Fruit fly (Drosophila melanogaster) whole organism, embryonic: Measurements from ENCODE around the gene Agpat2.

Experiments
- Antp ChIP-seq: fragments of 200-800 bp; sonication (Bioruptor generic); optimal IDR thresholded peaks from 3 replicates; lab custom pipeline; 2016; ENCODE audit warnings: missing biosample characterization, missing genetic modification characterization
- Atf6 ChIP-seq: fragments of 200-800 bp; sonication (Bioruptor generic); IDR thresholded peaks from 2 replicates; pipeline ENCODE4 v1.3.6; 2022; ENCODE audit warnings: missing biosample characterization, missing genetic modification characterization
- Awh ChIP-seq: fragments of 200-800 bp; sonication (Bioruptor generic); IDR thresholded peaks from 2 replicates; pipeline ENCODE4, ENCODE4 v1.3.6; 2022; ENCODE audit warnings: missing biosample characterization, missing genetic modification characterization
- B-H2 ChIP-seq: fragments of 200-800 bp; sonication (Bioruptor generic); optimal IDR thresholded peaks from 2 replicates; lab custom pipeline; 2018; ENCODE audit warnings: missing biosample characterization, mild to moderate bottlenecking, missing genetic modification characterization
- BEAF-32 ChIP-seq: fragments of 200-800 bp; sonication (Bioruptor generic); optimal IDR thresholded peaks from 3 replicates; lab custom pipeline; 2017; ENCODE audit warnings: missing biosample characterization, missing genetic modification characterization, mild to moderate bottlenecking, moderate library complexity, missing genetic modification reagents
- CG10274 ChIP-seq: fragments of 200-800 bp; sonication (Bioruptor generic); optimal IDR thresholded peaks from 3 replicates; lab custom pipeline; 2017; ENCODE audit warnings: missing biosample characterization, mild to moderate bottlenecking, missing genetic modification characterization
- CG10565 ChIP-seq: fragments of 200-800 bp; sonication (Bioruptor generic); optimal IDR thresholded peaks from 3 replicates; lab custom pipeline; 2016; ENCODE audit warnings: missing biosample characterization, mild to moderate bottlenecking, missing genetic modification characterization
- CG1233 ChIP-seq: fragments of 200-800 bp; sonication (Bioruptor generic); optimal IDR thresholded peaks from 4 replicates; lab custom pipeline; 2018; ENCODE audit warnings: missing biosample characterization, mild to moderate bottlenecking, missing genetic modification characterization
- CG13775 ChIP-seq: fragments of 200-800 bp; sonication (Bioruptor generic); optimal IDR thresholded peaks from 3 replicates; lab custom pipeline; 2017; ENCODE audit warnings: missing biosample characterization, mild to moderate bottlenecking, missing genetic modification characterization
- CG14667 ChIP-seq: fragments of 200-800 bp; sonication (Bioruptor generic); IDR thresholded peaks from 2 replicates; pipeline ENCODE4 v1.3.6; 2022; ENCODE audit warnings: missing biosample characterization, missing genetic modification characterization
- CG17328 ChIP-seq: fragments of 200-800 bp; sonication (Bioruptor generic); IDR thresholded peaks from 2 replicates; pipeline ENCODE4 v1.3.6; 2022; ENCODE audit warnings: missing biosample characterization, missing genetic modification characterization
- CG17829 ChIP-seq: fragments of 200-800 bp; optimal IDR thresholded peaks from 2 replicates; lab custom pipeline; 2019; ENCODE audit warnings: missing biosample characterization, mild to moderate bottlenecking, missing genetic modification characterization, moderate library complexity
- CG18599 ChIP-seq: fragments of 200-800 bp; sonication (Bioruptor generic); optimal IDR thresholded peaks from 3 replicates; lab custom pipeline; 2017; ENCODE audit warnings: missing biosample characterization, missing genetic modification characterization, mild to moderate bottlenecking, moderate library complexity, missing genetic modification reagents
- CG31388 ChIP-seq: fragments of 200-800 bp; sonication (Bioruptor generic); optimal IDR thresholded peaks from 2 replicates; lab custom pipeline; 2016; ENCODE audit warnings: missing biosample characterization, missing genetic modification characterization
- CG31441 ChIP-seq: fragments of 200-800 bp; sonication (Bioruptor generic); IDR thresholded peaks from 2 replicates; pipeline ENCODE4 v1.3.6; 2022; ENCODE audit warnings: missing biosample characterization, missing genetic modification characterization
- CG34376 ChIP-seq: fragments of 200-800 bp; sonication (Bioruptor generic); optimal IDR thresholded peaks from 2 replicates; lab custom pipeline; 2018; ENCODE audit warnings: missing biosample characterization, mild to moderate bottlenecking, missing genetic modification characterization
- CG4404 ChIP-seq: fragments of 200-800 bp; sonication (Bioruptor generic); IDR thresholded peaks from 2 replicates; pipeline ENCODE4 v1.3.6; 2022; ENCODE audit warnings: missing biosample characterization, missing genetic modification characterization
- CG6175 ChIP-seq: fragments of 200-800 bp; sonication (Bioruptor generic); IDR thresholded peaks from 3 replicates; pipeline ENCODE4 v1.3.6; 2022; ENCODE audit warnings: missing biosample characterization, missing genetic modification characterization
- CG6813 ChIP-seq: fragments of 200-800 bp; sonication (Bioruptor generic); optimal IDR thresholded peaks from 2 replicates; lab custom pipeline; 2017; ENCODE audit warnings: missing biosample characterization, missing genetic modification characterization, mild to moderate bottlenecking, moderate library complexity, missing genetic modification reagents
- CG7963 ChIP-seq: fragments of 200-800 bp; sonication (Bioruptor generic); IDR thresholded peaks from 3 replicates; pipeline ENCODE4 v1.3.6; 2022; ENCODE audit warnings: missing biosample characterization, missing genetic modification characterization; ENCODE audit not compliant: partially characterized antibody
- CG9609 ChIP-seq: fragments of 200-800 bp; sonication (Bioruptor generic); optimal IDR thresholded peaks from 3 replicates; lab custom pipeline; 2016; ENCODE audit warnings: missing biosample characterization, missing genetic modification characterization
- CG9876 ChIP-seq: fragments of 200-800 bp; sonication (Bioruptor generic); optimal IDR thresholded peaks from 2 replicates; lab custom pipeline; 2016; ENCODE audit warnings: missing biosample characterization, missing genetic modification characterization
- Dek ChIP-seq: fragments of 200-800 bp; sonication (Bioruptor generic); optimal IDR thresholded peaks from 3 replicates; lab custom pipeline; 2019; ENCODE audit warnings: missing biosample characterization, mild to moderate bottlenecking, missing genetic modification characterization, moderate library complexity
- Dll ChIP-seq: fragments of 200-800 bp; sonication (Bioruptor generic); IDR thresholded peaks from 4 replicates; pipeline ENCODE4 v1.3.6; 2022; ENCODE audit warnings: missing biosample characterization, missing genetic modification characterization; ENCODE audit not compliant: partially characterized antibody
- Dp ChIP-seq: fragments of 200-800 bp; sonication (Bioruptor generic); optimal IDR thresholded peaks from 2 replicates; lab custom pipeline; 2018; ENCODE audit warnings: missing biosample characterization, mild to moderate bottlenecking, missing genetic modification characterization, moderate library complexity
- E2f1 ChIP-seq: fragments of 200-800 bp; sonication (Bioruptor generic); IDR thresholded peaks from 2 replicates; pipeline ENCODE4 v1.3.6; 2022; ENCODE audit warnings: missing biosample characterization, missing genetic modification characterization
- HLHmδ ChIP-seq: fragments of 200-800 bp; sonication (Bioruptor generic); optimal IDR thresholded peaks from 2 replicates; lab custom pipeline; 2018; ENCODE audit warnings: missing biosample characterization, mild to moderate bottlenecking, missing genetic modification characterization, moderate library complexity
- Hey ChIP-seq: fragments of 200-800 bp; sonication (Bioruptor generic); optimal IDR thresholded peaks from 3 replicates; lab custom pipeline; 2018; ENCODE audit warnings: missing biosample characterization, mild to moderate bottlenecking, missing genetic modification characterization
- Kr ChIP-seq: fragments of 200-800 bp; sonication (Bioruptor generic); optimal IDR thresholded peaks from 2 replicates; lab custom pipeline; 2017; ENCODE audit warnings: missing biosample characterization, mild to moderate bottlenecking, missing genetic modification characterization
- NC2α ChIP-seq: fragments of 200-800 bp; sonication (Bioruptor generic); optimal IDR thresholded peaks from 2 replicates; lab custom pipeline; 2016; ENCODE audit warnings: missing biosample characterization, missing genetic modification characterization
- NC2β ChIP-seq: fragments of 200-800 bp; sonication (Bioruptor generic); optimal IDR thresholded peaks from 2 replicates; lab custom pipeline; 2016; ENCODE audit warnings: missing biosample characterization, missing genetic modification characterization
- NK7.1 ChIP-seq: fragments of 200-800 bp; sonication (Bioruptor generic); optimal IDR thresholded peaks from 3 replicates; lab custom pipeline; 2016; ENCODE audit warnings: missing biosample characterization, missing genetic modification characterization
- Side ChIP-seq: fragments of 200-800 bp; sonication (Bioruptor generic); optimal IDR thresholded peaks from 2 replicates; lab custom pipeline; 2016; ENCODE audit warnings: missing biosample characterization, missing genetic modification characterization
- Xrp1 ChIP-seq: fragments of 200-800 bp; sonication (Bioruptor generic); IDR thresholded peaks from 2 replicates; pipeline ENCODE4 v1.3.6; 2022; ENCODE audit warnings: missing biosample characterization, missing genetic modification characterization
- ap ChIP-seq: fragments of 200-800 bp; sonication (Bioruptor generic); IDR thresholded peaks from 2 replicates; pipeline ENCODE4 v1.3.6; 2022; ENCODE audit warnings: missing biosample characterization, missing genetic modification characterization
- ase ChIP-seq: fragments of 200-800 bp; sonication (Bioruptor generic); IDR thresholded peaks from 3 replicates; pipeline ENCODE4 v1.3.6; 2022; ENCODE audit warnings: missing biosample characterization, missing genetic modification characterization
- bowl ChIP-seq: fragments of 200-800 bp; sonication (Bioruptor generic); IDR thresholded peaks from 2 replicates; pipeline ENCODE4 v1.3.6; 2022; ENCODE audit warnings: missing biosample characterization, missing genetic modification characterization
- corto ChIP-seq: fragments of 200-800 bp; sonication (Bioruptor generic); optimal IDR thresholded peaks from 2 replicates; lab custom pipeline; 2016; ENCODE audit warnings: missing biosample characterization, mild to moderate bottlenecking, missing genetic modification characterization, moderate library complexity
- crp ChIP-seq, 2 experiments: fragments of 200-800 bp; sonication (Bioruptor generic); optimal IDR thresholded peaks; 2 replicates in 1 of 2; 3 replicates in 1 of 2; lab custom pipeline; 2017; ENCODE audit warnings: missing biosample characterization in 2 of 2, missing genetic modification characterization in 2 of 2, mild to moderate bottlenecking in 1 of 2, moderate library complexity in 1 of 2
- cwo ChIP-seq: fragments of 200-800 bp; sonication (Bioruptor generic); optimal IDR thresholded peaks from 3 replicates; lab custom pipeline; 2017; ENCODE audit warnings: missing biosample characterization, missing genetic modification characterization, mild to moderate bottlenecking, moderate library complexity, missing genetic modification reagents
- esg ChIP-seq: fragments of 200-800 bp; sonication (Bioruptor generic); conservative IDR thresholded peaks from 2 replicates; pipeline ENCODE4 v1.3.6; 2022; ENCODE audit warnings: missing biosample characterization, missing genetic modification characterization
- fu2 ChIP-seq: fragments of 200-800 bp; sonication (Bioruptor generic); optimal IDR thresholded peaks from 2 replicates; lab custom pipeline; 2016; ENCODE audit warnings: missing biosample characterization, missing genetic modification characterization
- gro ChIP-seq: fragments of 200-800 bp; sonication (Bioruptor generic); optimal IDR thresholded peaks from 2 replicates; lab custom pipeline; 2016; ENCODE audit warnings: missing biosample characterization, missing genetic modification characterization
- h ChIP-seq: fragments of >200 bp; optimal IDR thresholded peaks from 2 replicates; lab custom pipeline; 2017
- ham ChIP-seq: fragments of 200-800 bp; sonication (Bioruptor generic); IDR thresholded peaks from 2 replicates; pipeline ENCODE4 v1.3.6; 2022; ENCODE audit warnings: missing biosample characterization, missing genetic modification characterization
- lab ChIP-seq: fragments of 200-800 bp; sonication (Bioruptor generic); optimal IDR thresholded peaks from 3 replicates; lab custom pipeline; 2017; ENCODE audit warnings: missing biosample characterization, missing genetic modification characterization, mild to moderate bottlenecking, moderate library complexity, missing genetic modification reagents
- lbe ChIP-seq: fragments of 200-800 bp; sonication (Bioruptor generic); optimal IDR thresholded peaks from 2 replicates; lab custom pipeline; 2016; ENCODE audit warnings: missing biosample characterization, mild to moderate bottlenecking, missing genetic modification characterization
- lmd ChIP-seq: fragments of 200-800 bp; sonication (Bioruptor generic); IDR thresholded peaks from 2 replicates; pipeline ENCODE4 v1.3.6; 2022; ENCODE audit warnings: missing biosample characterization, missing genetic modification characterization
- prd ChIP-seq, 3 experiments: fragments of >200 bp in 2 of 3; fragments of 200-800 bp in 1 of 3; sonication (Bioruptor generic) in 1 of 3; optimal IDR thresholded peaks in 2 of 3; IDR thresholded peaks in 1 of 3; 2 replicates in 2 of 3; 3 replicates in 1 of 3; pipeline versions ENCODE4 v1.3.6 to Lab custom; 2017 to 2022; ENCODE audit warnings: missing biosample characterization in 1 of 3, missing genetic modification characterization in 1 of 3
- pros ChIP-seq: fragments of 200-800 bp; sonication (Bioruptor generic); optimal IDR thresholded peaks from 3 replicates; lab custom pipeline; 2019; ENCODE audit warnings: missing biosample characterization, mild to moderate bottlenecking, missing genetic modification characterization, moderate library complexity
- ssp ChIP-seq: fragments of 200-800 bp; sonication (Bioruptor generic); IDR thresholded peaks from 2 replicates; pipeline ENCODE4 v1.3.6; 2022; ENCODE audit warnings: missing biosample characterization, missing genetic modification characterization
- zfh1 ChIP-seq: fragments of 200-800 bp; sonication (Bioruptor generic); IDR thresholded peaks from 3 replicates; pipeline ENCODE4 v1.3.6; 2022; ENCODE audit warnings: missing biosample characterization, missing genetic modification characterization

The Agpat2 gene

DNA sequence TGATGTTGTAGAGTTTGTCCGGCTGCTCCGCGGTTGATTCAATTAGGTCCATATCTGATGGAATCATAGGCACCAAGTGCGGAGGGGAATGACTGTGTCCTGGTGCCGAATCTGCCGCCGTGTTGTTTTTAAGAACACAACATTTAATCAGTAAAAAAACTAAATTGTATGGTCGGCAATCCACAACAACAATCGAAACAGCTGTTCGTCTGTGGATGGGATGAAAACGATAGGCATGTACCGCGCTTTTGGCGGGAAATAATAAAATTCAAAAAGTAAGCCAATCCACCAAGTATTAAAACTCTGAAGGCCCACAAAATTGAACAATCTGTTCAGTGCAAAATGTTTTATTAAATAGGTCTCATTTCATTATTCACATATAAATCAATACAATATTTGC, 14.4 kb downstream of the Agpat2 start, which contains the start of gene Aasdh (continued):
- TF ChIP-seq CG10274 (GFP tag; lab: Kevin White, UChicago) (no peak), NC2β (GFP tag; lab: Kevin White, UChicago) (no peak), CG9609 (GFP tag; lab: Kevin White, UChicago) (no peak), HLHmδ (no peak), ap (GFP tag; lab: Robert Waterston, UW) (no peak), Atf6 (GFP tag; lab: Robert Waterston, UW) (no peak), CG6175 (no peak), corto (GFP tag; lab: Kevin White, UChicago) (no peak), CG18599 (GFP tag; lab: Kevin White, UChicago) (no peak), ssp (GFP tag; lab: Robert Waterston, UW) (no peak), CG9876 (GFP tag; lab: Kevin White, UChicago) (no peak), CG13775 (GFP tag; lab: Kevin White, UChicago) (no peak), crp (GFP tag; optimal IDR thresholded peaks at IDR 0.05; lab: Kevin White, UChicago) (peak in 1 of 2 experiments; percentile 88), lmd (GFP tag; lab: Robert Waterston, UW) (no peak), pros (GFP tag; lab: Kevin White, UChicago) (no peak), CG31388 (GFP tag; lab: Kevin White, UChicago) (no peak), prd (optimal IDR thresholded peaks at IDR 0.05; lab: Kevin White, UChicago) (no peak), prd (GFP tag; IDR thresholded peaks at IDR 0.05; lab: Robert Waterston, UW) (no peak), CG14667 (no peak), cwo (no peak), Dll (GFP tag; lab: Robert Waterston, UW) (no peak), Antp (GFP tag; lab: Kevin White, UChicago) (no peak), zfh1 (GFP tag; lab: Robert Waterston, UW) (no peak), CG6813 (GFP tag; lab: Kevin White, UChicago) (no peak), esg (no peak), Hey (tag; lab: Kevin White, UChicago) (no peak), CG1233 (GFP tag; lab: Kevin White, UChicago) (no peak), bowl (GFP tag; lab: Robert Waterston, UW) (0 out of 2 replicates have a peak, but pooled peaks have one; percentile 14), CG4404 (GFP tag; lab: Robert Waterston, UW) (no peak), E2f1 (no peak), CG17829 (tag; lab: Kevin White, UChicago) (no peak), h (lab: Kevin White, UChicago) (no peak), B-H2 (no peak), lab (GFP tag; lab: Kevin White, UChicago) (no peak), Side (GFP tag; lab: Kevin White, UChicago) (no peak), Awh (GFP tag; lab: Robert Waterston, UW) (no peak), gro (GFP tag; lab: Kevin White, UChicago) (no peak), NC2α (GFP tag; lab: Kevin White, UChicago) (no peak), BEAF-32 (GFP tag; lab: Kevin White, UChicago) (peak; percentile 22), lbe (no peak), Kr (GFP tag; lab: Kevin White, UChicago) (no peak), ham (GFP tag; lab: Robert Waterston, UW) (no peak), Dp (GFP tag; lab: Kevin White, UChicago) (peak; percentile 84), Xrp1 (GFP tag; lab: Robert Waterston, UW) (no peak), CG34376 (GFP tag; lab: Kevin White, UChicago) (no peak), CG17328 (GFP tag; lab: Robert Waterston, UW) (no peak), CG31441 (no peak), Dek (tag; lab: Kevin White, UChicago) (no peak), fu2 (GFP tag; lab: Kevin White, UChicago) (no peak), NK7.1 (GFP tag; lab: Kevin White, UChicago) (no peak), CG10565 (GFP tag; lab: Kevin White, UChicago) (no peak), ase (GFP tag; lab: Robert Waterston, UW) (no peak), CG7963 (GFP tag; lab: Robert Waterston, UW) (no peak)
